Fruit fly (Drosophila melanogaster) whole organism, embryonic: ENCODE measurements around the gene DCTN5-p25.
A peak's percentile ranks its signal among the peaks of the same experiment; 100 is the strongest.

ENCODE experiments used
- Atf-2 ChIP-seq: fragments of 200-800 bp; sonication (Bioruptor generic); optimal IDR thresholded peaks from 2 replicates; lab custom pipeline; 2016; ENCODE audit warnings: missing biosample characterization, missing genetic modification characterization
- Awh ChIP-seq: fragments of 200-800 bp; sonication (Bioruptor generic); IDR thresholded peaks from 2 replicates; pipeline ENCODE4, ENCODE4 v1.3.6; 2022; ENCODE audit warnings: missing biosample characterization, missing genetic modification characterization
- CG10209 ChIP-seq: fragments of 200-800 bp; sonication (Bioruptor generic); optimal IDR thresholded peaks from 3 replicates; lab custom pipeline; 2017; ENCODE audit warnings: missing biosample characterization, mild to moderate bottlenecking, missing genetic modification characterization, missing genetic modification reagents
- CG10431 ChIP-seq: fragments of 200-800 bp; sonication (Bioruptor generic); optimal IDR thresholded peaks from 3 replicates; lab custom pipeline; 2018; ENCODE audit warnings: missing biosample characterization, mild to moderate bottlenecking, missing genetic modification characterization
- CG10543 ChIP-seq: fragments of 200-800 bp; sonication (Bioruptor generic); optimal IDR thresholded peaks from 3 replicates; lab custom pipeline; 2017; ENCODE audit warnings: missing biosample characterization, mild to moderate bottlenecking, missing genetic modification characterization, moderate library complexity
- CG11695 ChIP-seq: fragments of 200-800 bp; sonication (Bioruptor generic); IDR thresholded peaks from 3 replicates; pipeline ENCODE4 v1.3.6; 2022; ENCODE audit warnings: missing biosample characterization, missing genetic modification characterization
- CG12219 ChIP-seq: fragments of 200-800 bp; sonication (Bioruptor generic); optimal IDR thresholded peaks from 3 replicates; lab custom pipeline; 2018; ENCODE audit warnings: missing biosample characterization, mild to moderate bottlenecking, missing genetic modification characterization
- CG13894 ChIP-seq: fragments of 200-800 bp; sonication (Bioruptor generic); optimal IDR thresholded peaks from 3 replicates; lab custom pipeline; 2018; ENCODE audit warnings: missing biosample characterization, mild to moderate bottlenecking, missing genetic modification characterization, moderate library complexity
- CG15269 ChIP-seq: fragments of 200-800 bp; sonication (Bioruptor generic); optimal IDR thresholded peaks from 2 replicates; lab custom pipeline; 2018; ENCODE audit warnings: missing biosample characterization, mild to moderate bottlenecking, missing genetic modification characterization, moderate library complexity
- CG17361 ChIP-seq: fragments of 200-800 bp; sonication (Bioruptor generic); IDR thresholded peaks from 3 replicates; pipeline ENCODE4 v1.3.6; 2022; ENCODE audit warnings: missing biosample characterization, missing genetic modification characterization
- CG2678 ChIP-seq: fragments of 200-800 bp; sonication (Bioruptor generic); optimal IDR thresholded peaks from 3 replicates; lab custom pipeline; 2019; ENCODE audit warnings: missing biosample characterization, mild to moderate bottlenecking, missing genetic modification characterization, moderate library complexity
- CG30403 ChIP-seq: fragments of 200-800 bp; sonication (Bioruptor generic); optimal IDR thresholded peaks from 3 replicates; lab custom pipeline; 2016; ENCODE audit warnings: missing biosample characterization, missing genetic modification characterization
- CG3065 ChIP-seq: fragments of 200-800 bp; sonication (Bioruptor generic); optimal IDR thresholded peaks from 2 replicates; lab custom pipeline; 2016; ENCODE audit warnings: missing biosample characterization, missing genetic modification characterization
- CG3163 ChIP-seq: fragments of 200-800 bp; sonication (Bioruptor generic); optimal IDR thresholded peaks from 3 replicates; lab custom pipeline; 2016; ENCODE audit warnings: missing biosample characterization, missing genetic modification characterization
- CG32532 ChIP-seq: fragments of 200-800 bp; sonication (Bioruptor generic); IDR thresholded peaks from 2 replicates; pipeline ENCODE4 v1.3.6; 2022; ENCODE audit warnings: missing biosample characterization, missing genetic modification characterization
- CG6254 ChIP-seq: fragments of 200-800 bp; sonication (Bioruptor generic); optimal IDR thresholded peaks from 3 replicates; lab custom pipeline; 2017; ENCODE audit warnings: mild to moderate bottlenecking, missing biosample characterization, missing genetic modification reagents, missing genetic modification characterization
- CG6689 ChIP-seq: fragments of 200-800 bp; sonication (Bioruptor generic); IDR thresholded peaks from 2 replicates; pipeline ENCODE4 v1.3.6; 2022; ENCODE audit warnings: missing biosample characterization, missing genetic modification characterization
- CG7839 ChIP-seq: fragments of 200-800 bp; sonication (Bioruptor generic); optimal IDR thresholded peaks from 3 replicates; lab custom pipeline; 2018; ENCODE audit warnings: missing biosample characterization, mild to moderate bottlenecking, missing genetic modification characterization, moderate library complexity
- CG8388 ChIP-seq: fragments of 200-800 bp; sonication (Bioruptor generic); optimal IDR thresholded peaks from 2 replicates; lab custom pipeline; 2019; ENCODE audit warnings: missing biosample characterization, mild to moderate bottlenecking, missing genetic modification characterization, moderate library complexity
- CG9609 ChIP-seq: fragments of 200-800 bp; sonication (Bioruptor generic); optimal IDR thresholded peaks from 3 replicates; lab custom pipeline; 2016; ENCODE audit warnings: missing biosample characterization, missing genetic modification characterization
- CG9817 ChIP-seq: fragments of 200-800 bp; sonication (Bioruptor generic); optimal IDR thresholded peaks from 2 replicates; lab custom pipeline; 2018; ENCODE audit warnings: missing biosample characterization, mild to moderate bottlenecking, missing genetic modification characterization, moderate library complexity
- H15 ChIP-seq: fragments of 200-800 bp; sonication (Bioruptor generic); IDR thresholded peaks from 3 replicates; pipeline ENCODE4 v1.3.6; 2022; ENCODE audit warnings: missing biosample characterization, missing genetic modification characterization
- Hr51 ChIP-seq, 2 experiments: fragments of 200-800 bp; sonication (Bioruptor generic); optimal IDR thresholded peaks; 2 replicates in 1 of 2; 3 replicates in 1 of 2; lab custom pipeline; 2016 to 2018; ENCODE audit warnings: missing biosample characterization in 2 of 2, missing genetic modification characterization in 2 of 2, mild to moderate bottlenecking in 1 of 2, moderate library complexity in 1 of 2
- MTF-1 ChIP-seq: fragments of 200-800 bp; sonication (Bioruptor generic); optimal IDR thresholded peaks from 2 replicates; lab custom pipeline; 2018; ENCODE audit warnings: missing biosample characterization, mild to moderate bottlenecking, missing genetic modification characterization, borderline replicate concordance
- Med ChIP-seq: fragments of 200-800 bp; sonication (Bioruptor generic); peaks from one replicate; lab custom pipeline; 2016; ENCODE audit warnings: missing biosample characterization, missing genetic modification characterization, mild to moderate bottlenecking, inconsistent platforms, moderate library complexity
- Oli ChIP-seq: fragments of 200-800 bp; sonication (Bioruptor generic); optimal IDR thresholded peaks from 2 replicates; lab custom pipeline; 2018; ENCODE audit warnings: missing biosample characterization, mild to moderate bottlenecking, missing genetic modification characterization, moderate library complexity
- Ptx1 ChIP-seq: fragments of 200-800 bp; sonication (Bioruptor generic); IDR thresholded peaks from 2 replicates; pipeline ENCODE4 v1.3.6; 2022; ENCODE audit warnings: missing biosample characterization, missing genetic modification characterization
- Rfx ChIP-seq: fragments of 200-800 bp; sonication (Bioruptor generic); IDR thresholded peaks from 2 replicates; pipeline ENCODE4 v1.3.6; 2022; ENCODE audit warnings: missing biosample characterization, missing genetic modification characterization
- Scr ChIP-seq: fragments of 200-800 bp; sonication (Bioruptor generic); IDR thresholded peaks from 2 replicates; pipeline ENCODE4 v1.3.6; 2022; ENCODE audit warnings: missing biosample characterization, missing genetic modification characterization; ENCODE audit not compliant: partially characterized antibody
- Sin3A ChIP-seq: fragments of >200 bp; optimal IDR thresholded peaks from 2 replicates; lab custom pipeline; 2018
- TFAM ChIP-seq: fragments of 200-800 bp; sonication (Bioruptor generic); optimal IDR thresholded peaks from 2 replicates; lab custom pipeline; 2017; ENCODE audit warnings: missing biosample characterization, missing genetic modification characterization, inconsistent platforms
- ato ChIP-seq: fragments of 200-800 bp; sonication (Bioruptor generic); IDR thresholded peaks from 2 replicates; pipeline ENCODE4 v1.3.6; 2022; ENCODE audit warnings: missing biosample characterization, missing genetic modification characterization; ENCODE audit not compliant: partially characterized antibody
- crc ChIP-seq: fragments of 200-800 bp; sonication (Bioruptor generic); optimal IDR thresholded peaks from 2 replicates; lab custom pipeline; 2016; ENCODE audit warnings: missing biosample characterization, missing genetic modification characterization
- dmrt99B ChIP-seq: fragments of 200-800 bp; sonication (Bioruptor generic); optimal IDR thresholded peaks from 2 replicates; lab custom pipeline; 2018; ENCODE audit warnings: missing biosample characterization, mild to moderate bottlenecking, missing genetic modification characterization, moderate library complexity
- dpn ChIP-seq, 2 experiments: fragments of 200-800 bp; sonication (Bioruptor generic); optimal IDR thresholded peaks; 3 replicates each; lab custom pipeline; 2016; ENCODE audit warnings: missing biosample characterization in 2 of 2, missing genetic modification characterization in 2 of 2
- dysf ChIP-seq: fragments of 200-800 bp; sonication (Bioruptor generic); IDR thresholded peaks from 3 replicates; pipeline ENCODE4 v1.3.6; 2022; ENCODE audit warnings: missing biosample characterization, missing genetic modification characterization
- fd3F ChIP-seq: fragments of 200-800 bp; sonication (Bioruptor generic); optimal IDR thresholded peaks from 2 replicates; lab custom pipeline; 2018; ENCODE audit warnings: missing biosample characterization, mild to moderate bottlenecking, missing genetic modification characterization, moderate library complexity
- gem ChIP-seq: fragments of 200-800 bp; sonication (Bioruptor generic); optimal IDR thresholded peaks from 2 replicates; lab custom pipeline; 2019; ENCODE audit warnings: missing biosample characterization, mild to moderate bottlenecking, missing genetic modification characterization, moderate library complexity
- grau ChIP-seq: fragments of 200-800 bp; optimal IDR thresholded peaks from 3 replicates; lab custom pipeline; 2019; ENCODE audit warnings: missing biosample characterization, mild to moderate bottlenecking, missing genetic modification characterization, moderate library complexity
- gt ChIP-seq: fragments of 200-800 bp; sonication (Bioruptor generic); IDR thresholded peaks from 2 replicates; pipeline ENCODE4 v1.3.6; 2022; ENCODE audit warnings: missing biosample characterization, missing genetic modification characterization
- ind ChIP-seq: fragments of 200-800 bp; sonication (Bioruptor generic); optimal IDR thresholded peaks from 3 replicates; lab custom pipeline; 2016; ENCODE audit warnings: missing biosample characterization, missing genetic modification characterization
- lab ChIP-seq: fragments of 200-800 bp; sonication (Bioruptor generic); optimal IDR thresholded peaks from 3 replicates; lab custom pipeline; 2017; ENCODE audit warnings: missing biosample characterization, missing genetic modification characterization, mild to moderate bottlenecking, moderate library complexity, missing genetic modification reagents
- maf-S ChIP-seq: fragments of 200-800 bp; sonication (Bioruptor generic); optimal IDR thresholded peaks from 2 replicates; lab custom pipeline; 2016; ENCODE audit warnings: missing biosample characterization, missing genetic modification characterization
- odd ChIP-seq: fragments of 200-800 bp; sonication (Bioruptor generic); optimal IDR thresholded peaks from 2 replicates; lab custom pipeline; 2017; ENCODE audit warnings: missing biosample characterization, mild to moderate bottlenecking, missing genetic modification characterization
- pan ChIP-seq, 4 experiments: fragments of >200 bp in 3 of 4; fragments of 200-800 bp in 1 of 4; sonication (Bioruptor generic) in 1 of 4; optimal IDR thresholded peaks in 3 of 4; IDR thresholded peaks in 1 of 4; 2 replicates each; pipeline versions ENCODE4 v1.3.6 to Lab custom; 2017 to 2022; ENCODE audit warnings: missing biosample characterization in 2 of 4, missing genetic modification characterization in 2 of 4, mixed read lengths in 1 of 4
- seq ChIP-seq: fragments of 200-800 bp; sonication (Bioruptor generic); IDR thresholded peaks from 2 replicates; pipeline ENCODE4 v1.3.6; 2022; ENCODE audit warnings: missing biosample characterization, missing genetic modification characterization
- sisA ChIP-seq: fragments of 200-800 bp; sonication (Bioruptor generic); IDR thresholded peaks from 2 replicates; pipeline ENCODE4 v1.3.6; 2022; ENCODE audit warnings: missing biosample characterization, missing genetic modification characterization
- slbo ChIP-seq: fragments of 200-800 bp; sonication (Bioruptor generic); IDR thresholded peaks from 2 replicates; pipeline ENCODE4 v1.3.6; 2022; ENCODE audit warnings: missing biosample characterization, missing genetic modification characterization
- unpg ChIP-seq: fragments of 200-800 bp; sonication (Bioruptor generic); optimal IDR thresholded peaks from 3 replicates; lab custom pipeline; 2018; ENCODE audit warnings: missing biosample characterization, mild to moderate bottlenecking, missing genetic modification characterization, moderate library complexity
- usp ChIP-seq: fragments of >200 bp; optimal IDR thresholded peaks from 2 replicates; lab custom pipeline; 2017; ENCODE audit warnings: missing biosample characterization, missing genetic modification characterization
- zf30C ChIP-seq: fragments of 200-800 bp; sonication (Bioruptor generic); optimal IDR thresholded peaks from 3 replicates; lab custom pipeline; 2018; ENCODE audit warnings: missing biosample characterization, mild to moderate bottlenecking, missing genetic modification characterization

DCTN5-p25 gene

dm6 chr2L:15001847-15002246 lies 3.7 kb upstream of the DCTN5-p25 start (continued):
- TF ChIP-seq Oli (tag; lab: Kevin White, UChicago) (no peak), ind (peak; percentile 12), seq (GFP tag; lab: Robert Waterston, UW) (no peak), CG2678 (peak; percentile 37), fd3F (GFP tag; lab: Kevin White, UChicago) (no peak), CG12219 (GFP tag; lab: Kevin White, UChicago) (no peak), CG13894 (tag; lab: Kevin White, UChicago) (no peak), CG8388 (GFP tag; lab: Kevin White, UChicago) (no peak), sisA (no peak), CG15269 (peak; percentile 33), CG3163 (GFP tag; lab: Kevin White, UChicago) (no peak), Atf-2 (GFP tag; lab: Kevin White, UChicago) (no peak), TFAM (GFP tag; lab: Kevin White, UChicago) (no peak), Med (GFP tag; lab: Kevin White, UChicago) (peak; percentile 51), lab (no peak), Scr (no peak), CG3065 (no peak), H15 (GFP tag; lab: Robert Waterston, UW) (no peak), CG30403 (GFP tag; lab: Kevin White, UChicago) (no peak), Awh (GFP tag; lab: Robert Waterston, UW) (no peak), slbo (GFP tag; lab: Robert Waterston, UW) (peak; percentile 28; the same call in 1 of the 2 replicates), CG10543 (no peak), usp (GFP tag; lab: Kevin White, UChicago) (no peak), gt (GFP tag; lab: Robert Waterston, UW) (no peak), pan (optimal IDR thresholded peaks at IDR 0.05; lab: Kevin White, UChicago) (no peak), pan (GFP tag; optimal IDR thresholded peaks at IDR 0.05 in 1 of 2, IDR thresholded peaks at IDR 0.05 in 1 of 2) (peak in 1 of 2 experiments; percentile 53), grau (tag; lab: Kevin White, UChicago) (no peak), Hr51 (GFP tag; optimal IDR thresholded peaks at IDR 0.05; lab: Kevin White, UChicago) (peak in 1 of 2 experiments; percentile 45), dysf (GFP tag; lab: Robert Waterston, UW) (no peak), odd (GFP tag; lab: Kevin White, UChicago) (no peak), MTF-1 (GFP tag; lab: Kevin White, UChicago) (no peak), ato (no peak), CG6254 (GFP tag; lab: Kevin White, UChicago) (no peak), maf-S (GFP tag; lab: Kevin White, UChicago) (no peak), CG6689 (GFP tag; lab: Robert Waterston, UW) (no peak), CG7839 (peak; percentile 12), CG10431 (GFP tag; lab: Kevin White, UChicago) (no peak), CG9609 (GFP tag; lab: Kevin White, UChicago) (no peak), Ptx1 (GFP tag; lab: Robert Waterston, UW) (peak; percentile 28; the same call in 1 of the 2 replicates), CG32532 (GFP tag; lab: Robert Waterston, UW) (no peak), crc (GFP tag; lab: Kevin White, UChicago) (no peak), CG10209 (no peak), dpn (GFP tag; optimal IDR thresholded peaks at IDR 0.05; lab: Kevin White, UChicago) (no peak), Rfx (GFP tag; lab: Robert Waterston, UW) (0 out of 2 replicates have a peak, but pooled peaks have one; percentile 25), CG9817 (tag; lab: Kevin White, UChicago) (no peak), zf30C (GFP tag; lab: Kevin White, UChicago) (no peak), dmrt99B (no peak), gem (tag; lab: Kevin White, UChicago) (peak; percentile 20), CG11695 (GFP tag; lab: Robert Waterston, UW) (peak; percentile 74), CG17361 (GFP tag; lab: Robert Waterston, UW) (no peak), unpg (GFP tag; lab: Kevin White, UChicago) (no peak), Sin3A (no peak)
